Worm (Caenorhabditis elegans) whole organism, early embryonic: Measurements from ENCODE around the gene ZC262.13.

Experiments used
- B0310.2 ChIP-seq: sonication (generic microtip); optimal IDR thresholded peaks from 2 replicates; lab custom pipeline; 2016; ENCODE audit warnings: mild to moderate bottlenecking, missing genetic modification characterization, missing compliant biosample characterization
- ama-1 ChIP-seq: fragments of 150-350 bp; optimal IDR thresholded peaks from 2 replicates; lab custom pipeline; 2014
- flt-1 ChIP-seq: fragments of 200-800 bp; sonication (Bioruptor generic); IDR thresholded peaks from 2 replicates; pipeline ENCODE4 v1.3.6; 2022; ENCODE audit warnings: missing genetic modification characterization, missing compliant biosample characterization
- hmg-4 ChIP-seq: fragments of 200-800 bp; sonication (Bioruptor generic); optimal IDR thresholded peaks from 2 replicates; lab custom pipeline; 2018; ENCODE audit warnings: mild to moderate bottlenecking, missing genetic modification characterization, missing compliant biosample characterization
- hnd-1 ChIP-seq: sonication (generic microtip); optimal IDR thresholded peaks from 2 replicates; lab custom pipeline; 2016; ENCODE audit warnings: missing genetic modification characterization, missing compliant biosample characterization
- scrt-1 ChIP-seq: fragments of 200-800 bp; sonication (Bioruptor generic); IDR thresholded peaks from 2 replicates; pipeline ENCODE4 v1.3.6; 2022; ENCODE audit warnings: missing genetic modification characterization, missing compliant biosample characterization
- tbx-37 ChIP-seq: fragments of 200-800 bp; sonication (Bioruptor generic); conservative IDR thresholded peaks from 2 replicates; pipeline ENCODE4 v1.3.6; 2022; ENCODE audit warnings: missing genetic modification reagents, missing genetic modification characterization, missing compliant biosample characterization
- tra-4 ChIP-seq: sonication (generic microtip); optimal IDR thresholded peaks from 2 replicates; lab custom pipeline; 2017; ENCODE audit warnings: missing genetic modification characterization, missing compliant biosample characterization

DNA sequence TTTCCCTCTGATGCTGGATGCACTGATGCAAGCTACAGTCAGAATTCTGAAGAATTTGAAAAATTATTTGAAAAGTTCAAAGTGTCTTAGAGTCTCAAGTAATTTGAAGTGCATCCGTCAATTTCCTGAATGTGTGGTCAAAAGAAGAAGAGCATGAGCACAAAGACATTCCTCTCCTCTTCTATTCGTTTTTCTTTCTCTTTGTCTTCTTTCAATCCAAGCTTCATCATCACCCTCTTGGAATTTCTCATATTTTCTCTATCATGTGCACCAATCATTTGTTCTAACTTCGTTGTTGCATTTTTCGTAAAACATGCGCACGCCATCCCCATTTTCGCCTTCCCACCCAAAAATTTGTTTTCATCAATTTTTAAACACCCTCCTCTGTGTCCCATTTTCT, 40.0 kb upstream of the ZC262.13 start:
- TF ChIP-seq hnd-1 (tag; lab: Kevin White, UChicago) = no peak
- no peak for TF ChIP-seq B0310.2 (tag; lab: Kevin White, UChicago)
- no peak for TF ChIP-seq ama-1 (lab: Kevin White, UChicago)
- no peak for TF ChIP-seq tra-4 (tag; lab: Kevin White, UChicago)
- TF ChIP-seq hmg-4 (GFP tag; lab: Kevin White, UChicago) = no peak
- TF ChIP-seq flt-1 (GFP tag; lab: Robert Waterston, UW) = no peak
- no peak for TF ChIP-seq scrt-1 (GFP tag; lab: Robert Waterston, UW)
- no peak for TF ChIP-seq tbx-37
